Fruit fly (Drosophila melanogaster) whole organism: ENCODE results near the gene PH4alphaSG2.

Source experiments
- pan ChIP-seq: fragments of >200 bp; optimal IDR thresholded peaks from 2 replicates; lab custom pipeline; 2017
- psq ChIP-seq: fragments of >200 bp; optimal IDR thresholded peaks from 2 replicates; lab custom pipeline; 2017

DNA sequence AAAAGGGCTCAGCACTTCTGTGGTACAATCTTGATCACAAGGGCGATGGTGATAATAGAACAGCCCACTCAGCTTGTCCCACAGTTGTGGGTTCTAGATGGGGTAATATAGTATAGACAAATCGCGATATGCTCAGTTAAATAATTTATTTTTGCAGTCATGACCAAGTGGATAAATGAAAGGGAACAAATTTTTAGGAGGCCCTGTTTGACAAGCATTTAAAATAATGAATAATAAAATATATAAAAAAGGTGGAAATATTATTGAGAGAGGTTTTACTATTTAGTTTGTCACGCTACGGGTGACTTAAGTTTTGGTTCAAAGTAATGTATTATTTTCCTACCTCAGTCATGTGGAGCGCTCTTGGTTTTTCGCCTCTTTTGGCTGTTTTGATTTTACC is 17.8 kb downstream of the PH4alphaSG2 start, which contains the start of gene CG34041:
- TF ChIP-seq pan (lab: Kevin White, UChicago) (no peak), psq (lab: Kevin White, UChicago) (no peak)
